Fruit fly (Drosophila melanogaster): Measurements from ENCODE around the gene CG1958.

CG1958 gene

DNA sequence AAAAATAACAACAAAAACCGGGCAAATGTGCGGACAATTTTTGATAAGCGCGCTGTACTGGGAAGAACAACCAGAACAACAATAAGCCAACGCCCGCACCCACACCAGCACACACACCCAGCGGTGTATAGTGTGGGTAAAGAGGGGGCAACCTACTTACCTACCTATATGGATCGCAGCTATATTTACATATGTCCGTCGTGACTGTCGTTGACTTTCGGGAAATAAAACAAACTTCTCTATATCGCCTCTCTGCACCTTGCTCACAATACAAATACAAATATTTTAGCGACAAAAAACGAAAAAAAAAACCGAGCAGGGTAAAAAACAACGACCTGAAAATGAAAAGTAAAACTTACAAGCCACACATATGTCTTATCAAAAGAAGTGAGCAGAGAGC, 39.4 kb upstream of the CG1958 start (continued):
- TF ChIP-seq CG10267 (tag; optimal IDR thresholded peaks at IDR 0.05) (no peak), zfh1 (GFP tag; IDR thresholded peaks at IDR 0.05) (no peak), stc (GFP tag; IDR thresholded peaks at IDR 0.05) (no peak), Ravus (GFP tag; IDR thresholded peaks at IDR 0.05) (no peak), Dek (tag; optimal IDR thresholded peaks at IDR 0.05) (no peak), HLH3B (GFP tag; IDR thresholded peaks at IDR 0.05) (peak; percentile 17; the same call in 1 of the 2 replicates), crp (GFP tag; optimal IDR thresholded peaks at IDR 0.05) (no peak), Usf (GFP tag; optimal IDR thresholded peaks at IDR 0.05) (no peak), sqz (GFP tag; optimal IDR thresholded peaks at IDR 0.05) (peak; percentile 32), CG33213 (GFP tag; optimal IDR thresholded peaks at IDR 0.05) (no peak), gcm2 (GFP tag; optimal IDR thresholded peaks at IDR 0.05) (no peak), Xrp1 (GFP tag; IDR thresholded peaks at IDR 0.05) (0 out of 2 replicates have a peak, but pooled peaks have one; percentile 43), fd64A (GFP tag; optimal IDR thresholded peaks at IDR 0.05) (peak; percentile 45), CG32767 (GFP tag; IDR thresholded peaks at IDR 0.05) (no peak), HLHmδ (GFP tag; optimal IDR thresholded peaks at IDR 0.05) (no peak), Lim3 (GFP tag; IDR thresholded peaks at IDR 0.05) (no peak), CG8290 (GFP tag; optimal IDR thresholded peaks at IDR 0.05) (no peak), CG8290 (tag; optimal IDR thresholded peaks at IDR 0.05) (peak in 1 of 2 experiments; percentile 9), fd96Cb (tag; optimal IDR thresholded peaks at IDR 0.05) (no peak), Abd-B (GFP tag; optimal IDR thresholded peaks at IDR 0.05) (no peak), CG9876 (GFP tag; optimal IDR thresholded peaks at IDR 0.05) (no peak), HmgD (GFP tag; optimal IDR thresholded peaks at IDR 0.05) (no peak), Antp (GFP tag; optimal IDR thresholded peaks at IDR 0.05) (no peak), CG12769 (tag; optimal IDR thresholded peaks at IDR 0.05) (peak; percentile 25), CG6813 (GFP tag; optimal IDR thresholded peaks at IDR 0.05) (peak; percentile 23), Hr51 (GFP tag; optimal IDR thresholded peaks at IDR 0.05) (no peak), CG3995 (GFP tag; optimal IDR thresholded peaks at IDR 0.05) (no peak), NK7.1 (GFP tag; optimal IDR thresholded peaks at IDR 0.05) (no peak), disco-r (GFP tag; optimal IDR thresholded peaks at IDR 0.05) (no peak), maf-S (GFP tag; optimal IDR thresholded peaks at IDR 0.05) (no peak), CG6765 (GFP tag; optimal IDR thresholded peaks at IDR 0.05) (no peak), rib (GFP tag; IDR thresholded peaks at IDR 0.05) (no peak), CG2889 (GFP tag; IDR thresholded peaks at IDR 0.05) (no peak), nerfin-1 (tag; optimal IDR thresholded peaks at IDR 0.05) (no peak), Adf1 (GFP tag; IDR thresholded peaks at IDR 0.05) (no peak), CG31365 (tag; optimal IDR thresholded peaks at IDR 0.05) (no peak), Taf1 (GFP tag; IDR thresholded peaks at IDR 0.05) (no peak), prd (optimal IDR thresholded peaks at IDR 0.05) (no peak), prd (GFP tag; IDR thresholded peaks at IDR 0.05) (no peak), Med (GFP tag) (peak; percentile 73), Doc2 (GFP tag; IDR thresholded peaks at IDR 0.05) (no peak), cato (GFP tag; optimal IDR thresholded peaks at IDR 0.05; ENCODE audit: borderline replicate concordance) (no peak), CG2129 (GFP tag; IDR thresholded peaks at IDR 0.05; ENCODE audit: partially characterized antibody) (no peak), unpg (GFP tag; optimal IDR thresholded peaks at IDR 0.05) (peak; percentile 14), cg (GFP tag; optimal IDR thresholded peaks at IDR 0.05) (peak; percentile 15), CG16779 (GFP tag; IDR thresholded peaks at IDR 0.05) (no peak), CG15514 (GFP tag; optimal IDR thresholded peaks at IDR 0.05) (peak; percentile 24), odd (GFP tag; optimal IDR thresholded peaks at IDR 0.05) (peak; percentile 10), dpn (GFP tag; optimal IDR thresholded peaks at IDR 0.05) (no peak), CG4730 (GFP tag; IDR thresholded peaks at IDR 0.05) (no peak), nerfin-2 (GFP tag; IDR thresholded peaks at IDR 0.05; ENCODE audit: partially characterized antibody) (no peak), dmrt11E (tag; optimal IDR thresholded peaks at IDR 0.05) (peak; percentile 1)

All from whole organism, embryonic.